Worm (Caenorhabditis elegans) whole organism, L1 larva: ENCODE measurements around the gene C53D6.10.

Experiments
- alr-1 ChIP-seq: fragments of 200-800 bp; sonication (Bioruptor generic); optimal IDR thresholded peaks from 2 replicates; lab custom pipeline; 2018; ENCODE audit warnings: borderline replicate concordance, mild to moderate bottlenecking, missing genetic modification characterization, missing compliant biosample characterization
- ces-1 ChIP-seq: fragments of 150-350 bp; optimal IDR thresholded peaks from 2 replicates; lab custom pipeline; 2014; ENCODE audit warnings: missing biosample characterization, missing genetic modification reagents, missing genetic modification characterization
- mdl-1 ChIP-seq, 2 experiments: fragments of 150-350 bp; optimal IDR thresholded peaks; 2 replicates each; lab custom pipeline; 2014 to 2017; ENCODE audit warnings: missing biosample characterization in 2 of 2, missing genetic modification characterization in 2 of 2, inconsistent platforms in 1 of 2
- nhr-11 ChIP-seq: fragments of 150-350 bp; optimal IDR thresholded peaks from 2 replicates; lab custom pipeline; 2014; ENCODE audit warnings: missing biosample characterization, missing genetic modification characterization
- nhr-12 ChIP-seq: sonication (generic microtip); optimal IDR thresholded peaks from 2 replicates; lab custom pipeline; 2017; ENCODE audit warnings: missing biosample characterization, missing genetic modification characterization
- nhr-28 ChIP-seq: fragments of 150-350 bp; optimal IDR thresholded peaks from 2 replicates; lab custom pipeline; 2014; ENCODE audit warnings: missing biosample characterization, missing genetic modification characterization
- nhr-76 ChIP-seq: sonication (generic microtip); optimal IDR thresholded peaks from 2 replicates; lab custom pipeline; 2017; ENCODE audit warnings: missing biosample characterization, missing genetic modification characterization
- swsn-7 ChIP-seq: sonication (generic microtip); optimal IDR thresholded peaks from 2 replicates; lab custom pipeline; 2016; ENCODE audit warnings: missing genetic modification characterization, missing compliant biosample characterization
- unc-86 ChIP-seq: sonication (generic microtip); optimal IDR thresholded peaks from 2 replicates; lab custom pipeline; 2016; ENCODE audit warnings: missing genetic modification characterization, missing compliant biosample characterization
- xbp-1 ChIP-seq: sonication (generic microtip); optimal IDR thresholded peaks from 2 replicates; lab custom pipeline; 2016; ENCODE audit warnings: missing genetic modification characterization, missing compliant biosample characterization

DNA sequence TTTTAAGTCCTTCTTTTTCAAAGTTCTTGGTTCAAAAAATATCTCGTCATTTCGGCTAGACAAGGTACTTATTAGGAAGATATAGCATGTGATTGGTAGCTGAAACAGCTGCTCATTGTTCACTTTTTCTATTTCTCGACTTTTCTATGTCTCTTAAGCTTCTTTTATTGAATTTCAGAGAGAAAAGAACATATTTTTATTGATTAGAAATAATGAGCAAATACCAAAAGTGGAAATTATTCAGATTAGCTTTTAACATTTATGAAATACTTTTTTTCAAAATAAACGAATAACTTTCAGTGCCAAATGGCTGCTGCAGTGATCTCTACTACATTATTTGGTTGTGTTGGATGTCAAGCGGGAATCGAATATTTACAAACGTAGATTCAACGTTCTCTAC is 49.7 kb downstream of the C53D6.10 start, which contains the start of gene nstp-1:
- TF ChIP-seq alr-1 (no peak), ces-1 (GFP tag; lab: Kevin White, UChicago) (no peak), nhr-28 (tag; lab: Kevin White, UChicago) (no peak), unc-86 (no peak), nhr-11 (tag; lab: Kevin White, UChicago) (no peak), xbp-1 (tag; lab: Kevin White, UChicago) (no peak), nhr-12 (tag; lab: Kevin White, UChicago) (no peak), mdl-1 (tag; optimal IDR thresholded peaks at IDR 0.05; lab: Kevin White, UChicago) (no peak), nhr-76 (tag; lab: Kevin White, UChicago) (no peak), swsn-7 (no peak)
